Fruit fly (Drosophila melanogaster) whole organism: ENCODE data around the gene CG12535.

Source experiments
- CG8478 ChIP-seq: fragments of >200 bp; optimal IDR thresholded peaks from 2 replicates; lab custom pipeline; 2018; ENCODE audit warnings: inconsistent platforms
- Dll ChIP-seq: fragments of >200 bp; optimal IDR thresholded peaks from 2 replicates; lab custom pipeline; 2017
- pan ChIP-seq: fragments of >200 bp; optimal IDR thresholded peaks from 2 replicates; lab custom pipeline; 2017
- psq ChIP-seq: fragments of >200 bp; optimal IDR thresholded peaks from 2 replicates; lab custom pipeline; 2017

DNA sequence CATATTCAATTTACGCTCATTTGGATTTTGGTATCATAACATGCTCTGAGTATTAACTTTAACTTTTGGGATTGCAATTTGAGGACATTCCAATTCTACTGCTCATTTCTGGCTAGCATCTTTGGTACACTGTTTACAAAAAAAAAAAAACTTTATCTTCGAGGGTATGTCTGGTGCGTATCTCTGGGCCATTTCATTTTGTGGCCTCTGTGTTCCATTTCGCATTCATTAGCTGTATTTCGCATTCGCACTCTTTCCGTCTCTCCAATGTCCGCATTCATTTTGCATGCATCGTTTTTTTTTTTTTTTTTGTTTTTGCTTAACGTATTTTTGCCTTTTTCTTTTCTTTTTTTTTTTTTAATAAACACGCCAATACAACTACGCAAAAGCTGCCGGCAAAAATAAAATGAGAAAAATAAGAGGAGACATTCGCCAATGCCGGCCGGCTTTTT lies 15.1 kb downstream of the CG12535 start:
- TF ChIP-seq psq (lab: Kevin White, UChicago) (no peak), CG8478 (lab: Kevin White, UChicago) (no peak), pan (lab: Kevin White, UChicago) (peak; percentile 96), Dll (lab: Kevin White, UChicago) (no peak)
